Worm (Caenorhabditis elegans) whole organism, late embryonic: ENCODE data around the gene pccb-1.

Experiments used
- C08G9.2 ChIP-seq: sonication (generic microtip); optimal IDR thresholded peaks from 2 replicates; lab custom pipeline; 2016; ENCODE audit warnings: mild to moderate bottlenecking, missing genetic modification characterization, moderate library complexity, missing compliant biosample characterization
- C38D4.7 ChIP-seq: fragments of 200-800 bp; sonication (Bioruptor generic); optimal IDR thresholded peaks from 2 replicates; lab custom pipeline; 2018; ENCODE audit warnings: mild to moderate bottlenecking, missing genetic modification characterization, moderate library complexity, missing compliant biosample characterization
- F13H6.1 ChIP-seq: sonication (generic microtip); optimal IDR thresholded peaks from 2 replicates; lab custom pipeline; 2016; ENCODE audit warnings: missing genetic modification characterization, missing compliant biosample characterization
- K09A11.1 ChIP-seq: sonication (generic microtip); optimal IDR thresholded peaks from 2 replicates; lab custom pipeline; 2017; ENCODE audit warnings: antibody characterized with exemption, mild to moderate bottlenecking, missing genetic modification characterization, missing compliant biosample characterization; ENCODE audit not compliant: insufficient read depth
- Y22D7AL.16 ChIP-seq: sonication (generic microtip); optimal IDR thresholded peaks from 2 replicates; lab custom pipeline; 2016; ENCODE audit warnings: missing genetic modification characterization, missing compliant biosample characterization
- ahr-1 ChIP-seq: sonication (generic microtip); optimal IDR thresholded peaks from 2 replicates; lab custom pipeline; 2016; ENCODE audit warnings: missing genetic modification characterization, missing compliant biosample characterization
- ama-1 ChIP-seq: fragments of 150-350 bp; optimal IDR thresholded peaks from 2 replicates; lab custom pipeline; 2014
- ceh-14 ChIP-seq: sonication (generic microtip); optimal IDR thresholded peaks from 2 replicates; lab custom pipeline; 2016; ENCODE audit warnings: missing genotype, missing genetic modification characterization, missing compliant biosample characterization
- ceh-18 ChIP-seq: sonication (generic microtip); optimal IDR thresholded peaks from 2 replicates; lab custom pipeline; 2016; ENCODE audit warnings: missing genetic modification characterization, missing compliant biosample characterization
- ceh-19 ChIP-seq: fragments of 200-800 bp; sonication (Bioruptor generic); optimal IDR thresholded peaks from 2 replicates; lab custom pipeline; 2018; ENCODE audit warnings: mild to moderate bottlenecking, missing genetic modification characterization, missing compliant biosample characterization
- ceh-2 ChIP-seq: sonication (generic microtip); optimal IDR thresholded peaks from 2 replicates; lab custom pipeline; 2016; ENCODE audit warnings: missing genotype, missing genetic modification characterization, missing compliant biosample characterization
- ceh-22 ChIP-seq: sonication (generic microtip); optimal IDR thresholded peaks from 2 replicates; lab custom pipeline; 2017; ENCODE audit warnings: missing biosample characterization, missing genetic modification characterization
- ceh-24 ChIP-seq: sonication (generic microtip); optimal IDR thresholded peaks from 2 replicates; lab custom pipeline; 2016; ENCODE audit warnings: mild to moderate bottlenecking, missing genetic modification characterization, missing compliant biosample characterization
- ceh-30 ChIP-seq: fragments of 150-350 bp; optimal IDR thresholded peaks from 2 replicates; lab custom pipeline; 2014; ENCODE audit warnings: missing biosample characterization, missing genetic modification characterization
- ceh-34 ChIP-seq: sonication (generic microtip); optimal IDR thresholded peaks from 2 replicates; lab custom pipeline; 2016; ENCODE audit warnings: mild to moderate bottlenecking, missing genetic modification characterization, missing compliant biosample characterization
- ceh-45 ChIP-seq: fragments of 200-800 bp; sonication (Bioruptor generic); IDR thresholded peaks from 2 replicates; pipeline ENCODE4 v1.3.6; 2022; ENCODE audit warnings: missing genetic modification reagents, missing genetic modification characterization, missing compliant biosample characterization
- ceh-48 ChIP-seq: sonication (generic microtip); optimal IDR thresholded peaks from 2 replicates; lab custom pipeline; 2016; ENCODE audit warnings: missing genetic modification characterization, inconsistent platforms, missing compliant biosample characterization
- ceh-6 ChIP-seq: fragments of 200-800 bp; sonication (Bioruptor generic); optimal IDR thresholded peaks from 2 replicates; lab custom pipeline; 2018; ENCODE audit warnings: mild to moderate bottlenecking, missing genetic modification characterization, missing compliant biosample characterization
- che-1 ChIP-seq: sonication (generic microtip); optimal IDR thresholded peaks from 2 replicates; lab custom pipeline; 2016; ENCODE audit warnings: mild to moderate bottlenecking, missing genetic modification characterization, missing compliant biosample characterization
- dve-1 ChIP-seq: sonication (generic microtip); optimal IDR thresholded peaks from 2 replicates; lab custom pipeline; 2017; ENCODE audit warnings: antibody characterized with exemption, mild to moderate bottlenecking, missing genetic modification characterization, missing compliant biosample characterization
- elt-4 ChIP-seq: sonication (generic microtip); optimal IDR thresholded peaks from 2 replicates; lab custom pipeline; 2016; ENCODE audit warnings: missing genetic modification characterization, missing compliant biosample characterization
- fax-1 ChIP-seq: sonication (generic microtip); optimal IDR thresholded peaks from 2 replicates; lab custom pipeline; 2016; ENCODE audit warnings: missing genotype, missing genetic modification characterization, missing compliant biosample characterization
- gmeb-2 ChIP-seq: sonication (generic microtip); optimal IDR thresholded peaks from 2 replicates; lab custom pipeline; 2016; ENCODE audit warnings: missing genetic modification characterization, inconsistent platforms, missing compliant biosample characterization
- hlh-13 ChIP-seq: fragments of 200-800 bp; sonication (Bioruptor generic); optimal IDR thresholded peaks from 2 replicates; lab custom pipeline; 2018; ENCODE audit warnings: mild to moderate bottlenecking, missing genetic modification characterization, missing compliant biosample characterization
- hlh-15 ChIP-seq: sonication (generic microtip); optimal IDR thresholded peaks from 2 replicates; lab custom pipeline; 2016; ENCODE audit warnings: missing genetic modification characterization, missing compliant biosample characterization
- hlh-30 ChIP-seq: sonication (generic microtip); optimal IDR thresholded peaks from 2 replicates; lab custom pipeline; 2017; ENCODE audit warnings: antibody characterized with exemption, missing genetic modification characterization, missing compliant biosample characterization; ENCODE audit not compliant: insufficient read depth
- hlh-6 ChIP-seq: sonication (generic microtip); optimal IDR thresholded peaks from 2 replicates; lab custom pipeline; 2016; ENCODE audit warnings: missing genotype, missing genetic modification characterization, missing compliant biosample characterization
- hlh-8 ChIP-seq: sonication (generic microtip); optimal IDR thresholded peaks from 2 replicates; lab custom pipeline; 2016; ENCODE audit warnings: missing genotype, missing genetic modification characterization, missing compliant biosample characterization
- lin-11 ChIP-seq: fragments of 200-800 bp; sonication (Bioruptor generic); optimal IDR thresholded peaks from 2 replicates; lab custom pipeline; 2018; ENCODE audit warnings: mild to moderate bottlenecking, missing genetic modification characterization, missing compliant biosample characterization
- madf-2 ChIP-seq: sonication (generic microtip); optimal IDR thresholded peaks from 2 replicates; lab custom pipeline; 2017; ENCODE audit warnings: missing genetic modification characterization, missing compliant biosample characterization
- mec-3 ChIP-seq: sonication (generic microtip); optimal IDR thresholded peaks from 2 replicates; lab custom pipeline; 2016; ENCODE audit warnings: borderline replicate concordance, missing genetic modification characterization, missing compliant biosample characterization
- nfya-1 ChIP-seq: sonication (generic microtip); optimal IDR thresholded peaks from 2 replicates; lab custom pipeline; 2017; ENCODE audit warnings: missing genetic modification characterization, mild to moderate bottlenecking, missing compliant biosample characterization, antibody characterized with exemption, moderate library complexity
- nhr-11 ChIP-seq: fragments of 150-350 bp; optimal IDR thresholded peaks from 2 replicates; lab custom pipeline; 2014; ENCODE audit warnings: missing biosample characterization, missing genetic modification characterization
- nhr-232 ChIP-seq: sonication (generic microtip); optimal IDR thresholded peaks from 2 replicates; lab custom pipeline; 2016; ENCODE audit warnings: missing genetic modification characterization, missing compliant biosample characterization
- npax-4 ChIP-seq: sonication (generic microtip); optimal IDR thresholded peaks from 2 replicates; lab custom pipeline; 2016; ENCODE audit warnings: missing genetic modification characterization, missing compliant biosample characterization
- odd-2 ChIP-seq: sonication (generic microtip); optimal IDR thresholded peaks from 2 replicates; lab custom pipeline; 2017; ENCODE audit warnings: antibody characterized with exemption, mild to moderate bottlenecking, missing genetic modification characterization, missing compliant biosample characterization
- pag-3 ChIP-seq: sonication (generic microtip); optimal IDR thresholded peaks from 2 replicates; lab custom pipeline; 2016; ENCODE audit warnings: missing compliant biosample characterization, missing genetic modification characterization, borderline replicate concordance
- pat-9 ChIP-seq: fragments of 200-800 bp; sonication (Bioruptor generic); optimal IDR thresholded peaks from 2 replicates; lab custom pipeline; 2018; ENCODE audit warnings: mild to moderate bottlenecking, missing genetic modification characterization, moderate library complexity, missing compliant biosample characterization
- pha-4 ChIP-seq: fragments of 150-350 bp; optimal IDR thresholded peaks from 2 replicates; lab custom pipeline; 2018; ENCODE audit warnings: missing biosample characterization, missing genetic modification reagents, missing genetic modification characterization
- pqm-1 ChIP-seq: sonication (generic microtip); optimal IDR thresholded peaks from 2 replicates; lab custom pipeline; 2016; ENCODE audit warnings: missing genetic modification characterization, missing compliant biosample characterization
- rnt-1 ChIP-seq: sonication (generic microtip); optimal IDR thresholded peaks from 2 replicates; lab custom pipeline; 2016; ENCODE audit warnings: missing genetic modification characterization, missing compliant biosample characterization
- sox-2 ChIP-seq: fragments of 200-800 bp; sonication (Bioruptor generic); IDR thresholded peaks from 2 replicates; pipeline ENCODE4 v1.3.6; 2022; ENCODE audit warnings: missing genetic modification reagents, missing genetic modification characterization, missing compliant biosample characterization
- sox-4 ChIP-seq: sonication (generic microtip); optimal IDR thresholded peaks from 2 replicates; lab custom pipeline; 2017; ENCODE audit warnings: mild to moderate bottlenecking, missing genetic modification characterization, inconsistent platforms, missing compliant biosample characterization
- syd-9 ChIP-seq: sonication (generic microtip); optimal IDR thresholded peaks from 2 replicates; lab custom pipeline; 2016; ENCODE audit warnings: mild to moderate bottlenecking, missing genetic modification characterization, moderate library complexity, missing compliant biosample characterization
- tbx-2 ChIP-seq: sonication (generic microtip); optimal IDR thresholded peaks from 2 replicates; lab custom pipeline; 2016; ENCODE audit warnings: missing genetic modification characterization, missing compliant biosample characterization
- tbx-7 ChIP-seq: sonication (generic microtip); optimal IDR thresholded peaks from 2 replicates; lab custom pipeline; 2016; ENCODE audit warnings: missing genotype, missing genetic modification characterization, missing compliant biosample characterization
- unc-3 ChIP-seq, 2 experiments: fragments of 200-800 bp in 1 of 2; sonication (Bioruptor generic) in 1 of 2; sonication (generic microtip) in 1 of 2; conservative IDR thresholded peaks in 1 of 2; optimal IDR thresholded peaks in 1 of 2; 2 replicates each; pipeline versions ENCODE4 v1.3.6 to Lab custom; 2016 to 2022; ENCODE audit warnings: missing compliant biosample characterization in 2 of 2, missing genetic modification characterization in 2 of 2, missing genetic modification reagents in 1 of 2
- unc-42 ChIP-seq: sonication (generic microtip); optimal IDR thresholded peaks from 2 replicates; lab custom pipeline; 2016; ENCODE audit warnings: missing genotype, missing genetic modification characterization, missing compliant biosample characterization
- unc-55 ChIP-seq: sonication (generic microtip); optimal IDR thresholded peaks from 2 replicates; lab custom pipeline; 2017; ENCODE audit warnings: missing biosample characterization, missing genetic modification reagents, missing genetic modification characterization
- zip-5 ChIP-seq: sonication (generic microtip); optimal IDR thresholded peaks from 2 replicates; lab custom pipeline; 2016; ENCODE audit warnings: missing genetic modification characterization, missing compliant biosample characterization
- ztf-16 ChIP-seq: sonication (generic microtip); optimal IDR thresholded peaks from 2 replicates; lab custom pipeline; 2017; ENCODE audit warnings: missing genetic modification characterization, missing compliant biosample characterization

pccb-1 gene

ce11 chrX:3127626-3128142 is 38.3 kb downstream of the pccb-1 start (continued):
- TF ChIP-seq lin-11 (no peak), ceh-22 (tag; lab: Kevin White, UChicago) (peak; percentile 90), unc-55 (GFP tag; lab: Kevin White, UChicago) (peak; percentile 95), fax-1 (tag; lab: Kevin White, UChicago) (peak; percentile 43), che-1 (tag; lab: Kevin White, UChicago) (peak; percentile 55), madf-2 (tag; lab: Kevin White, UChicago) (peak; percentile 31), ahr-1 (tag; lab: Kevin White, UChicago) (no peak), hlh-6 (tag; lab: Kevin White, UChicago) (peak; percentile 80), F13H6.1 (peak; percentile 76), ceh-14 (tag; lab: Kevin White, UChicago) (peak; percentile 75), nhr-11 (no peak), pqm-1 (tag; lab: Kevin White, UChicago) (peak; percentile 51), zip-5 (tag; lab: Kevin White, UChicago) (no peak), C38D4.7 (GFP tag; lab: Kevin White, UChicago) (no peak), tbx-7 (peak; percentile 46), hlh-13 (GFP tag; lab: Kevin White, UChicago) (no peak), ceh-2 (tag; lab: Kevin White, UChicago) (peak; percentile 82), sox-4 (peak; percentile 74), C08G9.2 (tag; lab: Kevin White, UChicago) (peak; percentile 47), Y22D7AL.16 (peak; percentile 42), mec-3 (tag; lab: Kevin White, UChicago) (no peak), npax-4 (tag; lab: Kevin White, UChicago) (no peak), ceh-19 (peak; percentile 84), ceh-6 (GFP tag; lab: Kevin White, UChicago) (peak; percentile 52), syd-9 (tag; lab: Kevin White, UChicago) (peak; percentile 88), dve-1 (tag; lab: Kevin White, UChicago) (peak; percentile 30), tbx-2 (peak; percentile 96), pat-9 (tag; lab: Kevin White, UChicago) (peak; percentile 62), ztf-16 (peak; percentile 33), hlh-30 (tag; lab: Kevin White, UChicago) (peak; percentile 84), odd-2 (tag; lab: Kevin White, UChicago) (no peak), K09A11.1 (peak; percentile 44), ceh-48 (peak; percentile 65), gmeb-2 (peak; percentile 17), hlh-15 (tag; lab: Kevin White, UChicago) (no peak), nfya-1 (peak; percentile 97), unc-42 (peak; percentile 94), hlh-8 (peak; percentile 56), ceh-45 (GFP tag; lab: Robert Waterston, UW) (no peak), ceh-24 (tag; lab: Kevin White, UChicago) (no peak), ceh-18 (tag; lab: Kevin White, UChicago) (peak; percentile 98), ceh-30 (tag; lab: Kevin White, UChicago) (no peak), ama-1 (peak; percentile 33)

ce11 chrX:3135186-3135585 is 45.8 kb downstream of the pccb-1 start, which contains the start of gene K10B3.1:
Gene K10B3.1, plus strand, starts transcription at chrX:3135486.
- no peak for TF ChIP-seq rnt-1 (tag; lab: Kevin White, UChicago)
- no peak for TF ChIP-seq dve-1 (tag; lab: Kevin White, UChicago)
- TF ChIP-seq unc-3 (GFP tag; conservative IDR thresholded peaks at IDR 0.05; lab: Robert Waterston, UW), result no peak
- no peak for TF ChIP-seq unc-3 (tag; optimal IDR thresholded peaks at IDR 0.05; lab: Kevin White, UChicago)
- TF ChIP-seq sox-2 (GFP tag; lab: Robert Waterston, UW), result no peak
- no peak for TF ChIP-seq pag-3
- no peak for TF ChIP-seq tbx-2
- no peak for TF ChIP-seq fax-1 (tag; lab: Kevin White, UChicago)
- TF ChIP-seq ceh-14 (tag; lab: Kevin White, UChicago), result no peak
- TF ChIP-seq pha-4 (tag; lab: Kevin White, UChicago), result no peak
- TF ChIP-seq nhr-232 (tag; lab: Kevin White, UChicago), result no peak
- no peak for TF ChIP-seq C38D4.7 (GFP tag; lab: Kevin White, UChicago)
- TF ChIP-seq elt-4 (tag; lab: Kevin White, UChicago), result no peak
- no peak for TF ChIP-seq unc-42
- no peak for TF ChIP-seq ceh-2 (tag; lab: Kevin White, UChicago)
- TF ChIP-seq ceh-34 (tag; lab: Kevin White, UChicago), result no peak
